Worm (Caenorhabditis elegans) whole organism, L2 larva: ENCODE data around the gene T12A7.9.

Experiments used
- R02D3.7 ChIP-seq: fragments of 150-350 bp; optimal IDR thresholded peaks from 2 replicates; lab custom pipeline; 2014; ENCODE audit warnings: missing biosample characterization, missing genetic modification characterization
- ZK546.5 ChIP-seq: sonication (generic microtip); optimal IDR thresholded peaks from 2 replicates; lab custom pipeline; 2017; ENCODE audit warnings: missing biosample characterization, missing genetic modification characterization
- ceh-82 ChIP-seq: fragments of 150-350 bp; optimal IDR thresholded peaks from 2 replicates; lab custom pipeline; 2014; ENCODE audit warnings: missing biosample characterization, missing genetic modification characterization
- lin-39 ChIP-seq: fragments of 150-350 bp; optimal IDR thresholded peaks from 2 replicates; lab custom pipeline; 2014; ENCODE audit warnings: missing biosample characterization, missing genetic modification reagents, missing genetic modification characterization

DNA sequence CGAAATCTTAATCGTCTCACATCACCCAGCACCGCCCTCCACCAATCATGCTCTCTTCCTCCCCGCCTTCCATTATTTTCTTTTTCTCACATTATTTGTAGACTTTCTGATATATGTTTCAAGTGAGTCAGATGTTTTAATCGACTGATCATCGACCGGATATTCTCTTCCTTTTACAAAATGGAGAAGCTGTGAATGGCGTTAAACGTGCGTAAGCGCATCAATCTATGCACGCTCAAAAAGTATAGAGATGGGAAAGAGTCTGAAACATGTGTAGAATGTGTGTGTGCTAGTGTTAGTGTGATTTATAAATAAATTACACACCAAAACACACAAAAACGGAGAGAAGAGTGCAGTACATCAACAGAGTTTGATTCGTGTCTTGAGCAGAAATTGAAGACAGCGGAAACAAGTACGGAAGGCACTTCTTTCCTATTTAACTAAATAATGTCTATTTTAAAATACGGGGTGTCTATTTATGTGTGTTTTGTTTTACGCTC, 21.2 kb upstream of the T12A7.9 start:
- TF ChIP-seq R02D3.7 (no peak), ceh-82 (tag; lab: Kevin White, UChicago) (no peak), ZK546.5 (tag; lab: Kevin White, UChicago) (no peak), lin-39 (tag; lab: Kevin White, UChicago) (no peak)
